Fruit fly (Drosophila melanogaster): ENCODE data around the gene Prosalpha2.

The Prosalpha2 gene

dm6 chr3R:12449617-12450242 is 18.6 kb downstream of the Prosalpha2 start:
- TF ChIP-seq psq (GFP tag; optimal IDR thresholded peaks at IDR 0.05): no peak
- no peak for TF ChIP-seq Sp1 (GFP tag; optimal IDR thresholded peaks at IDR 0.05)
- TF ChIP-seq dmrt93B (GFP tag; optimal IDR thresholded peaks at IDR 0.05): no peak
- no peak for TF ChIP-seq br (GFP tag; optimal IDR thresholded peaks at IDR 0.05)
- TF ChIP-seq Hr83 (GFP tag; optimal IDR thresholded peaks at IDR 0.05; ENCODE audit: poor library complexity, severe bottlenecking): no peak
- TF ChIP-seq usp (GFP tag; optimal IDR thresholded peaks at IDR 0.05): no peak
- TF ChIP-seq CrebA (GFP tag; optimal IDR thresholded peaks at IDR 0.05; ENCODE audit: borderline replicate concordance): no peak
- TF ChIP-seq Dif (GFP tag; optimal IDR thresholded peaks at IDR 0.05; ENCODE audit: partially characterized antibody): no peak
- TF ChIP-seq N (GFP tag; optimal IDR thresholded peaks at IDR 0.05): no peak
- no peak for TF ChIP-seq rgr (GFP tag; optimal IDR thresholded peaks at IDR 0.05)
- no peak for TF ChIP-seq fru (GFP tag; optimal IDR thresholded peaks at IDR 0.05)
- no peak for TF ChIP-seq CG32264 (GFP tag; optimal IDR thresholded peaks at IDR 0.05)
- TF ChIP-seq HLH106 (tag; optimal IDR thresholded peaks at IDR 0.05): no peak

- no peak for TF ChIP-seq Sp1 (GFP tag; optimal IDR thresholded peaks at IDR 0.05)
- no peak for TF ChIP-seq Rel (GFP tag; optimal IDR thresholded peaks at IDR 0.05)
- peak; percentile 46 for TF ChIP-seq Rel (tag; optimal IDR thresholded peaks at IDR 0.05)
These were observed 19.7 kb downstream of the Prosalpha2 start for dm6 chr3R:12450713-12451259.

dm6 chr3R:12451376-12451775 is 20.3 kb downstream of the Prosalpha2 start:
- TF ChIP-seq pan (optimal IDR thresholded peaks at IDR 0.05) (no peak), rgr (GFP tag; optimal IDR thresholded peaks at IDR 0.05) (no peak), CG9705 (GFP tag; optimal IDR thresholded peaks at IDR 0.05) (no peak), N (GFP tag; optimal IDR thresholded peaks at IDR 0.05) (no peak), h (GFP tag; optimal IDR thresholded peaks at IDR 0.05) (no peak), Vsx2 (GFP tag; optimal IDR thresholded peaks at IDR 0.05; ENCODE audit: partially characterized antibody) (no peak), Dif (GFP tag; optimal IDR thresholded peaks at IDR 0.05; ENCODE audit: partially characterized antibody) (no peak), dmrt93B (GFP tag; optimal IDR thresholded peaks at IDR 0.05) (no peak), ey (GFP tag; optimal IDR thresholded peaks at IDR 0.05) (no peak), Hr83 (GFP tag; optimal IDR thresholded peaks at IDR 0.05; ENCODE audit: poor library complexity, severe bottlenecking) (no peak), CrebA (GFP tag; optimal IDR thresholded peaks at IDR 0.05; ENCODE audit: borderline replicate concordance) (no peak), tai (GFP tag; optimal IDR thresholded peaks at IDR 0.05) (no peak), OdsH (GFP tag; optimal IDR thresholded peaks at IDR 0.05) (no peak), Dfd (GFP tag; optimal IDR thresholded peaks at IDR 0.05) (no peak), usp (GFP tag; optimal IDR thresholded peaks at IDR 0.05) (no peak), Myc (optimal IDR thresholded peaks at IDR 0.05) (no peak), Rel (GFP tag; optimal IDR thresholded peaks at IDR 0.05) (no peak), Rel (tag; optimal IDR thresholded peaks at IDR 0.05) (no peak)

- no peak for TF ChIP-seq Jra (GFP tag; optimal IDR thresholded peaks at IDR 0.05)
- no peak for TF ChIP-seq dsf (GFP tag; optimal IDR thresholded peaks at IDR 0.05; ENCODE audit: borderline replicate concordance)
- TF ChIP-seq N (GFP tag; optimal IDR thresholded peaks at IDR 0.05): no peak
- TF ChIP-seq brk (GFP tag; optimal IDR thresholded peaks at IDR 0.05): no peak
- TF ChIP-seq psq (GFP tag; optimal IDR thresholded peaks at IDR 0.05): no peak
- no peak for TF ChIP-seq woc (GFP tag; optimal IDR thresholded peaks at IDR 0.05)
- TF ChIP-seq sage (GFP tag; optimal IDR thresholded peaks at IDR 0.05): no peak
- TF ChIP-seq HLH106 (tag; optimal IDR thresholded peaks at IDR 0.05): no peak
- no peak for TF ChIP-seq Hnf4 (GFP tag; optimal IDR thresholded peaks at IDR 0.05)
- TF ChIP-seq rgr (GFP tag; optimal IDR thresholded peaks at IDR 0.05): no peak
- TF ChIP-seq h (GFP tag; optimal IDR thresholded peaks at IDR 0.05): no peak
- no peak for TF ChIP-seq Abd-B (GFP tag; optimal IDR thresholded peaks at IDR 0.05)
- TF ChIP-seq sv (GFP tag; optimal IDR thresholded peaks at IDR 0.05): no peak
- TF ChIP-seq CG32264 (GFP tag; optimal IDR thresholded peaks at IDR 0.05): no peak
- TF ChIP-seq Hr78 (GFP tag; optimal IDR thresholded peaks at IDR 0.05): no peak
- no peak for TF ChIP-seq Vsx2 (GFP tag; optimal IDR thresholded peaks at IDR 0.05; ENCODE audit: partially characterized antibody)
- TF ChIP-seq foxo (GFP tag; optimal IDR thresholded peaks at IDR 0.05): no peak
- TF ChIP-seq jim (GFP tag; optimal IDR thresholded peaks at IDR 0.05): no peak
These were observed 20.9 kb downstream of the Prosalpha2 start, which contains the start of gene CG5509 for dm6 chr3R:12451888-12452514. Gene CG5509, plus strand, starts transcription at chr3R:12452464.

Data from whole organism, wandering third instar larva.